Fruit fly (Drosophila melanogaster): ENCODE measurements around the gene CG14435.

CG14435 gene

DNA sequence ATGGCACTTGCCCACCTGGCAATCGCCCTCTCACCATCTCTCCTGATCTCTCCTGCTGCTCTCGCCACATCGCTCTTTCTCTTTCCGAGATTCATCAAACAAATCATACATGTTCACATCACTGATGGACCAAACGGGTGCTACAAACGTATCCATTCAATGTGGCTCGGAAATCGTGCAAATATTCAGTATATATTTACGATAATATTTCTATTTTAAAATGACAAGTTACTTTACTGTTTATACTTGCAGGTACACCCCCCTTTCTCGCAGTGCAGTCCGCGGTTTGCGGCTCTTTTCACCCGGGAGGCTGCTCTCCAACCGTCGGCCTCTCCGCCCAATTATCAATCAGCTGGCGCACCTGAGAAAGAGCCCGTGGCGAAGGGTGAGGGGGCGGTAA, 52.2 kb downstream of the CG14435 start (continued):
- TF ChIP-seq zfh1 (GFP tag; IDR thresholded peaks at IDR 0.05): peak; percentile 45; the same call in 1 of the 3 replicates
- TF ChIP-seq dysf (GFP tag; IDR thresholded peaks at IDR 0.05): peak; percentile 56
- no peak for TF ChIP-seq CG2889 (GFP tag; IDR thresholded peaks at IDR 0.05)
- no peak for TF ChIP-seq CG8478 (optimal IDR thresholded peaks at IDR 0.05)
- TF ChIP-seq Ssrp (tag; optimal IDR thresholded peaks at IDR 0.05): no peak
- no peak for TF ChIP-seq HmgZ (tag; optimal IDR thresholded peaks at IDR 0.05)
- TF ChIP-seq Opbp (GFP tag; IDR thresholded peaks at IDR 0.05; ENCODE audit: partially characterized antibody): no peak
- no peak for TF ChIP-seq B-H2 (GFP tag; optimal IDR thresholded peaks at IDR 0.05)
- no peak for TF ChIP-seq CG12744 (GFP tag; optimal IDR thresholded peaks at IDR 0.05)
- TF ChIP-seq CG33557 (GFP tag; optimal IDR thresholded peaks at IDR 0.05): no peak
- TF ChIP-seq CG1792 (GFP tag; optimal IDR thresholded peaks at IDR 0.05): no peak
- TF ChIP-seq Nf-YB (GFP tag; optimal IDR thresholded peaks at IDR 0.05): no peak
- TF ChIP-seq Poxn (GFP tag; IDR thresholded peaks at IDR 0.05): no peak
- TF ChIP-seq Hr51 (GFP tag; optimal IDR thresholded peaks at IDR 0.05): no peak
- TF ChIP-seq CG8290 (GFP tag; optimal IDR thresholded peaks at IDR 0.05): no peak
- no peak for TF ChIP-seq CG8290 (tag; optimal IDR thresholded peaks at IDR 0.05)

DNA sequence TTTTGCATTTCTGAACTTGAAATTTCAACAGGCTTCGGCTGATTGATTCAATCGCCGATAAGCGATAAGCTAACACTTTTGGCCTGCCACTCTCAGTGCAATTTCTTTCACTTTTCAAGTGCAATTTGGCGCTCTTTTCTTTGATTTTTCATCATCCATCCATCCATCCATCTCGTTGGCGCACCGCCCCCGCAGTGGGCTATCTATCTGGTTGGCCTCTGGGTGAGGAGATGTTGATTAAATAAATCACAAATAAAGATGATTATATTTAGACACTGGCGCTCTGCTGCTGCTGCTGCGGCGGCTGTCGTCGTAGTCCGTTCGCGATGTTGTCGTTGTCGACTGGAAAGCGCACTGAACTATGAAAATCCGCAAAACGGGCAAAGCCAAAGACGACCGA, 52.8 kb downstream of the CG14435 start:
- TF ChIP-seq zfh2 (GFP tag; optimal IDR thresholded peaks at IDR 0.05) (no peak), sr (GFP tag; IDR thresholded peaks at IDR 0.05) (peak; percentile 71; the same call in 2 of the 3 replicates)

All from whole organism, embryonic.